Fruit fly (Drosophila melanogaster): ENCODE results near the gene Sf3a1.
A peak's percentile ranks its signal among the peaks of the same experiment; 100 is the strongest.

Sf3a1 gene

dm6 chr3R:17035945-17036344, 33.8 kb upstream of the Sf3a1 start, which contains the start of gene CG4009:
Gene CG4009 (minus strand): TSS chr3R:17036045.
- TF ChIP-seq lz (GFP tag; optimal IDR thresholded peaks at IDR 0.05) (no peak), salr (GFP tag; optimal IDR thresholded peaks at IDR 0.05) (no peak), fd59A (GFP tag; optimal IDR thresholded peaks at IDR 0.05) (no peak), Sox102F (GFP tag; optimal IDR thresholded peaks at IDR 0.05) (no peak), Smox (GFP tag; optimal IDR thresholded peaks at IDR 0.05) (no peak), spab (GFP tag; optimal IDR thresholded peaks at IDR 0.05) (no peak), Ets96B (tag; optimal IDR thresholded peaks at IDR 0.05) (no peak), acj6 (GFP tag; optimal IDR thresholded peaks at IDR 0.05) (no peak)

- TF ChIP-seq CG11902 (GFP tag; optimal IDR thresholded peaks at IDR 0.05) (no peak), pdm3 (GFP tag; optimal IDR thresholded peaks at IDR 0.05) (no peak), Lpt (GFP tag; optimal IDR thresholded peaks at IDR 0.05) (no peak), CG15336 (GFP tag; IDR thresholded peaks at IDR 0.05) (no peak), CG34406 (GFP tag; optimal IDR thresholded peaks at IDR 0.05) (no peak), Eip75B (GFP tag; optimal IDR thresholded peaks at IDR 0.05) (no peak), CG6163 (GFP tag; IDR thresholded peaks at IDR 0.05) (no peak), Met (GFP tag; optimal IDR thresholded peaks at IDR 0.05) (no peak), vri (GFP tag; optimal IDR thresholded peaks at IDR 0.05) (no peak), ss (GFP tag; optimal IDR thresholded peaks at IDR 0.05) (no peak), CG6276 (GFP tag; optimal IDR thresholded peaks at IDR 0.05) (no peak), eg (GFP tag; IDR thresholded peaks at IDR 0.05) (no peak), salr (GFP tag; optimal IDR thresholded peaks at IDR 0.05) (no peak), Hr4 (GFP tag; optimal IDR thresholded peaks at IDR 0.05) (no peak), svp (GFP tag) (no peak), CG8119 (GFP tag; IDR thresholded peaks at IDR 0.05) (no peak)
Measured at dm6 chr3R:17031502-17031901, 29.3 kb upstream of the Sf3a1 start, which contains the start of gene CG31268. Gene CG31268 (plus strand): TSS chr3R:17031802.

- TF ChIP-seq OdsH (GFP tag; optimal IDR thresholded peaks at IDR 0.05) = no peak
- peak; percentile 12 for TF ChIP-seq CG7368 (GFP tag; optimal IDR thresholded peaks at IDR 0.05)
Measured at dm6 chr3R:17029796-17030195, 27.6 kb upstream of the Sf3a1 start.

dm6 chr3R:17028393-17028792, 26.2 kb upstream of the Sf3a1 start, which contains the start of gene CG5225:
Gene CG5225 (plus strand): TSS chr3R:17028693.
- no peak for TF ChIP-seq Sox102F (GFP tag; optimal IDR thresholded peaks at IDR 0.05)
- no peak for TF ChIP-seq Met (GFP tag; optimal IDR thresholded peaks at IDR 0.05)
- no peak for TF ChIP-seq Smox (GFP tag; optimal IDR thresholded peaks at IDR 0.05)
- no peak for TF ChIP-seq Eip78C (GFP tag)
- no peak for TF ChIP-seq acj6 (GFP tag; optimal IDR thresholded peaks at IDR 0.05)
- no peak for TF ChIP-seq CG11294 (GFP tag; IDR thresholded peaks at IDR 0.05)
- no peak for TF ChIP-seq spab (GFP tag; optimal IDR thresholded peaks at IDR 0.05)

dm6 chr3R:17020956-17021355, 18.8 kb upstream of the Sf3a1 start, which contains the start of gene Adsl:
Gene Adsl (minus strand): TSS chr3R:17021120.
- TF ChIP-seq cyc (GFP tag; optimal IDR thresholded peaks at IDR 0.05) (peak; percentile 16), CG1621 (tag; optimal IDR thresholded peaks at IDR 0.05) (peak; percentile 56), CG11902 (GFP tag; optimal IDR thresholded peaks at IDR 0.05) (no peak), CG15336 (GFP tag; IDR thresholded peaks at IDR 0.05) (no peak), dsx (GFP tag; optimal IDR thresholded peaks at IDR 0.05; ENCODE audit: poor library complexity, severe bottlenecking) (peak; percentile 43), salr (GFP tag; optimal IDR thresholded peaks at IDR 0.05) (peak in 1 of 2 experiments; percentile 36), CG10631 (GFP tag; optimal IDR thresholded peaks at IDR 0.05) (no peak), topi (GFP tag; optimal IDR thresholded peaks at IDR 0.05) (peak; percentile 60), esn (GFP tag; optimal IDR thresholded peaks at IDR 0.05) (no peak), CG8319 (GFP tag; optimal IDR thresholded peaks at IDR 0.05) (peak; percentile 28), CG4318 (GFP tag; optimal IDR thresholded peaks at IDR 0.05) (no peak), CG32006 (GFP tag; optimal IDR thresholded peaks at IDR 0.05) (no peak), CG7368 (GFP tag; optimal IDR thresholded peaks at IDR 0.05) (peak; percentile 26), CG10669 (GFP tag; optimal IDR thresholded peaks at IDR 0.05) (peak; percentile 30), Eip78C (GFP tag) (peak; percentile 90), CG6276 (GFP tag; optimal IDR thresholded peaks at IDR 0.05) (no peak), OdsH (GFP tag; optimal IDR thresholded peaks at IDR 0.05) (peak; percentile 24), pdm3 (GFP tag; optimal IDR thresholded peaks at IDR 0.05) (peak; percentile 46), CG6808 (GFP tag; optimal IDR thresholded peaks at IDR 0.05) (peak; percentile 56), CG6792 (GFP tag; optimal IDR thresholded peaks at IDR 0.05) (peak; percentile 38), ss (GFP tag; optimal IDR thresholded peaks at IDR 0.05) (no peak), CG8119 (GFP tag; IDR thresholded peaks at IDR 0.05) (no peak), CG3032 (tag; optimal IDR thresholded peaks at IDR 0.05) (no peak), vri (GFP tag; optimal IDR thresholded peaks at IDR 0.05) (no peak), Eip93F (GFP tag; optimal IDR thresholded peaks at IDR 0.05) (no peak), Hr38 (GFP tag; optimal IDR thresholded peaks at IDR 0.05) (no peak), fkh (GFP tag; optimal IDR thresholded peaks at IDR 0.05) (no peak), Met (GFP tag; optimal IDR thresholded peaks at IDR 0.05) (peak; percentile 67)
